Fruit fly (Drosophila melanogaster) whole organism: Measurements from ENCODE around the gene GC2.
"Not testable (repeated sequence)": the region's sequence is repeated elsewhere in the genome, so short reads cannot be mapped to it uniquely, and the experiment has no call there.

Experiments
- CG8478 ChIP-seq: fragments of >200 bp; optimal IDR thresholded peaks from 2 replicates; lab custom pipeline; 2018; ENCODE audit warnings: inconsistent platforms
- Dll ChIP-seq: fragments of >200 bp; optimal IDR thresholded peaks from 2 replicates; lab custom pipeline; 2017
- EcR ChIP-seq, 2 experiments: fragments of >200 bp; optimal IDR thresholded peaks; 2 replicates each; lab custom pipeline; 2017; ENCODE audit warnings: missing biosample characterization in 2 of 2, missing genetic modification characterization in 2 of 2, missing genetic modification reagents in 2 of 2
- pan ChIP-seq: fragments of >200 bp; optimal IDR thresholded peaks from 2 replicates; lab custom pipeline; 2017
- psq ChIP-seq: fragments of >200 bp; optimal IDR thresholded peaks from 2 replicates; lab custom pipeline; 2017
- usp ChIP-seq: fragments of >200 bp; optimal IDR thresholded peaks from 2 replicates; lab custom pipeline; 2017; ENCODE audit warnings: missing biosample characterization, missing genetic modification characterization, mixed read lengths

GC2 gene

DNA sequence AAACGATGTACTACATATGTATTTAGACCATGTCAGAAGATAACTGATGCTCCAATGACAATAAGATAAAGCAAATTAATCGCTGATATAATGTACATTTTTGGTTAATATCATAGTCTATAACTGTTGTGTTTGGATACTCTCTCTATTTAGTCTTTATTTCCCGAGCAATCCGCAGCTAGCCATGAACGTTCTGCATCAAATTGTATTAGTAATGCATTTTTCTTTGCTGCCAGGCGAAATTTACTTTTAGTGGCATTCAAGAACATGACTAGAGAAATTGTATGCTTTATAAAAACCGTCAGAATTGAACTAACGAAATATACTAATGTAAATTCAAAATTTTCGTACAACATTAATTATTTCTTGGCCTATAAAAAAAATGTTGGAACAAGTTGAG lies at the start of gene GC2:
GC2 (plus strand) TSS at position 301 of the 400 bp plus-strand sequence.
- TF ChIP-seq usp (GFP tag; lab: Kevin White, UChicago) (no peak), psq (lab: Kevin White, UChicago) (no peak), EcR (GFP tag; optimal IDR thresholded peaks at IDR 0.05; lab: Kevin White, UChicago) (no peak), pan (lab: Kevin White, UChicago) (no peak)

DNA sequence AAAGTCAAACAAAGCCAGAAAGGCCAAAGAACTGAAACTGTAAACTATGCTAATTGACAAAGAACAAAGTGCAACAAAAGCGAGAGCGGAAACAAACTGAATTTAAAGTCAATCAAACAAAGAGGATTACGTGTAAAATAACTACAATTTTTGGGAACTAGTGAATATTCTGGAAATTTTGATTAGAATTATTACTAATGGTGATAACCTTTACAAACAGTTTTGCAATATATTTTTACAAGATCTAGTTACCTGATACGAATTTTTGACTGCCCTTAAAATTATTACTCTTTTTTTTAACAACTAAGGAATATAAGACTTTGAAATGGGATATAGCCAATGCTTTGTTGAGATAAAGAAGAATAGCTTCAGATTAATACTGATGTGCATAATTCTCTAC lies 40.5 kb upstream of the GC2 start, which contains the start of gene CG14731:
CG14731 (plus strand) TSS at position 301 of the 400 bp plus-strand sequence.
- TF ChIP-seq psq (lab: Kevin White, UChicago), result no peak
- TF ChIP-seq EcR (GFP tag; optimal IDR thresholded peaks at IDR 0.05; lab: Kevin White, UChicago), result no peak
- TF ChIP-seq usp (GFP tag; lab: Kevin White, UChicago), result no peak
- TF ChIP-seq CG8478 (lab: Kevin White, UChicago), result no peak
- no peak for TF ChIP-seq Dll (lab: Kevin White, UChicago)
- TF ChIP-seq pan (lab: Kevin White, UChicago), result no peak

dm6 chr3R:11933903-11934302 lies 37.6 kb upstream of the GC2 start:
- TF ChIP-seq CG8478 (lab: Kevin White, UChicago), result no peak

- TF ChIP-seq pan (lab: Kevin White, UChicago), result no peak
- no peak for TF ChIP-seq CG8478 (lab: Kevin White, UChicago)
These were observed 33.9 kb upstream of the GC2 start for dm6 chr3R:11937427-11938114.

dm6 chr3R:11941116-11941515 lies 30.4 kb upstream of the GC2 start:
- TF ChIP-seq usp (GFP tag; lab: Kevin White, UChicago) (no peak), Dll (lab: Kevin White, UChicago) (no peak), psq (lab: Kevin White, UChicago) (no peak), CG8478 (lab: Kevin White, UChicago) (no peak), EcR (GFP tag; optimal IDR thresholded peaks at IDR 0.05; lab: Kevin White, UChicago) (no peak), pan (lab: Kevin White, UChicago) (no peak)

dm6 chr3R:11945450-11946317 lies 25.8 kb upstream of the GC2 start:
- no peak for TF ChIP-seq EcR (GFP tag; optimal IDR thresholded peaks at IDR 0.05; lab: Kevin White, UChicago)

- TF ChIP-seq psq (lab: Kevin White, UChicago), result no peak
- TF ChIP-seq pan (lab: Kevin White, UChicago), result no peak
- no peak for TF ChIP-seq Dll (lab: Kevin White, UChicago)
- no peak for TF ChIP-seq CG8478 (lab: Kevin White, UChicago)
- TF ChIP-seq usp (GFP tag; lab: Kevin White, UChicago), result no peak
- no peak for TF ChIP-seq EcR (GFP tag; optimal IDR thresholded peaks at IDR 0.05; lab: Kevin White, UChicago)
These were observed 24.2 kb upstream of the GC2 start for dm6 chr3R:11947079-11947869.

dm6 chr3R:11947959-11948358 lies 23.5 kb upstream of the GC2 start:
- TF ChIP-seq CG8478 (lab: Kevin White, UChicago), result no peak
- no peak for TF ChIP-seq psq (lab: Kevin White, UChicago)
- no peak for TF ChIP-seq usp (GFP tag; lab: Kevin White, UChicago)
- no peak for TF ChIP-seq EcR (GFP tag; optimal IDR thresholded peaks at IDR 0.05; lab: Kevin White, UChicago)
- no peak for TF ChIP-seq Dll (lab: Kevin White, UChicago)
- no peak for TF ChIP-seq pan (lab: Kevin White, UChicago)

dm6 chr3R:11948903-11949358 lies 22.6 kb upstream of the GC2 start, which contains the start of gene Cad87A:
TSS of gene Cad87A (minus strand) at chr3R:11949129.
- no peak for TF ChIP-seq usp (GFP tag; lab: Kevin White, UChicago)
- TF ChIP-seq pan (lab: Kevin White, UChicago), result no peak
- TF ChIP-seq psq (lab: Kevin White, UChicago), result no peak
- TF ChIP-seq Dll (lab: Kevin White, UChicago), result no peak
- no peak for TF ChIP-seq CG8478 (lab: Kevin White, UChicago)
- TF ChIP-seq EcR (GFP tag; optimal IDR thresholded peaks at IDR 0.05; lab: Kevin White, UChicago), result no peak

- TF ChIP-seq usp (GFP tag; lab: Kevin White, UChicago) (no peak), CG8478 (lab: Kevin White, UChicago) (no peak), psq (lab: Kevin White, UChicago) (no peak), pan (lab: Kevin White, UChicago) (no peak), Dll (lab: Kevin White, UChicago) (no peak)
These were observed 22.0 kb upstream of the GC2 start, which contains the start of gene CG31211 for dm6 chr3R:11949387-11950029. TSS of gene CG31211 (plus strand) at chr3R:11949680.

DNA sequence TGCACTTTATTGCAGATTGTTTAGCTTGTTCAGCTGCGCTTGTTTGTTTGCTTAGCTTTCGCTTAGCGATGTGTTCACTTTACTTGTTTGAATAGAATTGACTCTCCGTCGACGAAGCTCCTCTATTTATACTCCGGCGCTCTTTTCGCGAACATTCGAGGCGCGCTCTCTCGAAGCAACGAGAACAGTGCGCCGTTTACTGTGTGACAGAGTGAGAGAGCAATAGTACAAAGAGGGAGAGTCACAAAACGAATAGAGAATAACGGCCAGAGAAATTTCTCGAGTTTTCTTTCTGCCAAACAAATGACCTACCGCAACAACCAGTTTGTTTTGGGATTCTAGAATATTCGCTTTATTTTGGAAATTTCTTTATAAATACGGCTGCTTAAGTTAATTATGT lies 15.1 kb upstream of the GC2 start, which contains the start of gene Hsp70Aa:
Hsp70Aa (minus strand) TSS at position 101 of the 400 bp plus-strand sequence.
- TF ChIP-seq EcR (GFP tag; optimal IDR thresholded peaks at IDR 0.05; lab: Kevin White, UChicago); CG8478 (lab: Kevin White, UChicago); psq (lab: Kevin White, UChicago): not testable (repeated sequence)
